Fruit fly (Drosophila melanogaster) whole organism: ENCODE measurements around the gene bsh.

ENCODE experiments used
- CG8478 ChIP-seq: fragments of >200 bp; optimal IDR thresholded peaks from 2 replicates; lab custom pipeline; 2018; ENCODE audit warnings: inconsistent platforms
- Dll ChIP-seq: fragments of >200 bp; optimal IDR thresholded peaks from 2 replicates; lab custom pipeline; 2017

DNA sequence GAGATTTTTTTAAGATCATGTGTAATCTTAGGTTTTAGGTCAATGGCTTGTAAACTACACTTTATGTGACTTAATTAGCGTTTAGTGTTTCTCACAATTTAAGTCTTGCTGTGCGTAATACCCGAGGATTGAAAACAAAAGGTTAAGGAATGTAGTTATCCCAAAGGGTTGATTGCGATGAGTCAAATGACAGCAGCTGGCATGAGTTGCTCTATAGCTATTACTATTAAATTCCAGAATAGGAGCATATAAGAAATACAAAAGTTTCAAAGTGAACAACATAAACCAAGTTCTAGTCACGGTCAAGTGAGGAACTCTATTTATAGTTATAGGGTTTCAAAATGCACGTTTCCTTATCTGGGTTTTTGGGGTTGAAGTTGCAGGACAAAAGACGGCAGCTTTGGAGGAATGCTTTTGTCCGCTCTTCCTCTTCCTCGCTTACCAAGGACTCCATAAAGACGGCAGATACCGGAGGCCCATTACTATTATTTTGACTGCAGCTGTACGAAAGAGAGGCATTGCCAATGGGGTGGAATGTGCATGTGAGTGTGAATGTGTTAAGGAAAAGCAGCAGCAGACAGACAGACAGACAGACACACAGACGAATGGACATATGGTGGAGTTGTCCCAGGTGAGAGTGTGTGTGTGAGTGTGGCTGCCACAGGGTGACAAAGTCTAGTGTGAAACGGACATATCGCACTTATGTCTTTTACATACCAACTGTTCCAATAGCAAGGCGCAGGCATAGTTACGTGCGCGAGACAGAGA, 21.9 kb upstream of the bsh start:
- TF ChIP-seq Dll (no peak), CG8478 (lab: Kevin White, UChicago) (no peak)
